Worm (Caenorhabditis elegans): ENCODE results near the gene ZC8.6.

DNA sequence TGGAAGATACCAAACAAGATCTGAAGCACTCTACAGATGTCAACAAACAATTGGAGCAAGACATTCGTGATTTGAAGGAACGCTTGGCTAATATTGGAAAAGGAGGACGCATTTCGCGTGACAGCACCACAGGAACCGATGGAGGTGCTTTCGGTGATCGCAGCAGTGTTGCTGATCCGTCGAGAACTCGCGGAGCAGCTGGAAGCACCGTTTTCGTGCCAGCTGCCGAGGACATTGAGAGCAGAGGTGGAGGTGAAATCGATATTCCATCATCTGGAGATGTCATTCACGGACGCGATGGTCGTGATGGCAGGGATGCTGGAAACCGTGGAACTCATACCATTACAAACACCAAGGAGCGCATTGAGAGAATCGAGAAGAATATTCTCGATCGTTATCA is 9.8 kb downstream of the ZC8.6 start:
- TF ChIP-seq cebp-2 (GFP tag; IDR thresholded peaks at IDR 0.05): no peak
- TF ChIP-seq F23B12.7 (tag; optimal IDR thresholded peaks at IDR 0.05; ENCODE audit: insufficient read depth): no peak
- no peak for TF ChIP-seq ceh-27 (GFP tag; optimal IDR thresholded peaks at IDR 0.05)
- TF ChIP-seq hmg-1.2 (GFP tag; IDR thresholded peaks at IDR 0.05): no peak
- TF ChIP-seq nfyb-1 (GFP tag; IDR thresholded peaks at IDR 0.05): no peak
- no peak for TF ChIP-seq D2030.7 (GFP tag; IDR thresholded peaks at IDR 0.05)
- TF ChIP-seq lin-35 (GFP tag; optimal IDR thresholded peaks at IDR 0.05): no peak
- no peak for TF ChIP-seq ztf-22 (GFP tag; optimal IDR thresholded peaks at IDR 0.05)

Data from whole organism, young adult.